Fruit fly (Drosophila melanogaster): ENCODE results near the gene peg.
A peak's percentile ranks its signal among the peaks of the same experiment; 100 is the strongest.

Gene peg

DNA sequence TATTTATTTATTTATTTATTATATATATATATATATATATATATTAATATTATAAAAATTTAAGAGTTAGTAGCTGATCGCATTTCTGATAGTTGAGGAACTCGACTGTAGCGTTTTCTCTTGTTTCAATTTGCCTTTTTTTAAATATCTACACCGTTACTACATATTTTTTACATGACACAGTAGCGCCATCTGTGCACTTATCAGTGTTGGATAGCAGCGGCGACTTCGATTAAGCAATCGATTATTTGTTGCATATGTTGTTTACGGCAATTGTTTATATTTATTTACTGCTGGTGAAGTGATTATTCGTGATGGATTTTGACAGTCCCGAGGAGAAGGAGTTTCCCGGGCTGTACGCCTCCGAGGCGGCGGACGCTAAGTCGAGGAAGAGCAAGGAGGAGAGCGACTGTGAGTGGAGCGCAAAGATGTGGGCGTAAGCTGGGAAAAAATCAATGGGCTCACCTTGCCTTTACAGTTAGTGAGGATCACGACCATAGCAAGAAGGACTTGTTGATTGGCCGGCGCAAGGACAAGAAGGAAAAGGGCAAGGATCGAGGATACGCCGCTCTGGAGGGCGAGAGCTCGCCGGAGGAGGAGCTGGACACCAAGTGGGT lies 6.4 kb downstream of the peg start, which contains the start of gene Rlip:
TSS of gene Rlip (plus strand) at position 221 of the 617 bp plus-strand sequence.
- TF ChIP-seq Eip78C (GFP tag): peak; percentile 47
- no peak for TF ChIP-seq spab (GFP tag; optimal IDR thresholded peaks at IDR 0.05)
- peak; percentile 57 for TF ChIP-seq Gug (GFP tag; IDR thresholded peaks at IDR 0.05)
- no peak; the same call in 1 of the 3 replicates for TF ChIP-seq CG6163 (GFP tag; IDR thresholded peaks at IDR 0.05)
- peak; percentile 40 for TF ChIP-seq CG11762 (GFP tag; optimal IDR thresholded peaks at IDR 0.05; ENCODE audit: insufficient read depth)
- peak; percentile 79 for TF ChIP-seq eg (GFP tag; IDR thresholded peaks at IDR 0.05)
- no peak for TF ChIP-seq Sox15 (GFP tag; optimal IDR thresholded peaks at IDR 0.05)
- peak; percentile 47 for TF ChIP-seq Lpt (GFP tag; optimal IDR thresholded peaks at IDR 0.05)
- TF ChIP-seq lz (GFP tag; optimal IDR thresholded peaks at IDR 0.05): peak; percentile 53
- peak; percentile 22 for TF ChIP-seq pdm3 (GFP tag; optimal IDR thresholded peaks at IDR 0.05)
- peak; percentile 12 for TF ChIP-seq CG6808 (GFP tag; optimal IDR thresholded peaks at IDR 0.05)
- TF ChIP-seq CG8319 (GFP tag; optimal IDR thresholded peaks at IDR 0.05): peak; percentile 17
- no peak for TF ChIP-seq Hr4 (GFP tag; optimal IDR thresholded peaks at IDR 0.05)
- TF ChIP-seq CG32006 (GFP tag; optimal IDR thresholded peaks at IDR 0.05): no peak
- TF ChIP-seq Hr39 (GFP tag; optimal IDR thresholded peaks at IDR 0.05): peak; percentile 39
- peak; percentile 68 for TF ChIP-seq Ets96B (tag; optimal IDR thresholded peaks at IDR 0.05)
- TF ChIP-seq CG6792 (GFP tag; optimal IDR thresholded peaks at IDR 0.05): peak; percentile 14
- TF ChIP-seq cyc (GFP tag; optimal IDR thresholded peaks at IDR 0.05): peak; percentile 65
- no peak for TF ChIP-seq CG34406 (GFP tag; optimal IDR thresholded peaks at IDR 0.05)
- no peak for TF ChIP-seq achi (GFP tag; optimal IDR thresholded peaks at IDR 0.05)
- TF ChIP-seq svp (GFP tag): peak; percentile 67
- no peak for TF ChIP-seq salr (GFP tag; optimal IDR thresholded peaks at IDR 0.05)
- TF ChIP-seq CG1621 (tag; optimal IDR thresholded peaks at IDR 0.05): no peak
- peak; percentile 62 for TF ChIP-seq CG3032 (tag; optimal IDR thresholded peaks at IDR 0.05)
- peak; percentile 50 for TF ChIP-seq esn (GFP tag; optimal IDR thresholded peaks at IDR 0.05)
- peak in 1 of 2 experiments; percentile 40 for TF ChIP-seq ss (GFP tag; optimal IDR thresholded peaks at IDR 0.05)
- TF ChIP-seq topi (GFP tag; optimal IDR thresholded peaks at IDR 0.05): peak; percentile 51
- peak; percentile 61 for TF ChIP-seq CG3919 (GFP tag; optimal IDR thresholded peaks at IDR 0.05)
- peak; percentile 15 for TF ChIP-seq Eip75B (GFP tag; optimal IDR thresholded peaks at IDR 0.05)
- peak; percentile 37 for TF ChIP-seq CG16779 (tag; optimal IDR thresholded peaks at IDR 0.05)
- TF ChIP-seq acj6 (GFP tag; optimal IDR thresholded peaks at IDR 0.05): no peak
- peak; percentile 16 for TF ChIP-seq Sox14 (GFP tag; optimal IDR thresholded peaks at IDR 0.05)
- peak; percentile 11 for TF ChIP-seq CG7368 (GFP tag; optimal IDR thresholded peaks at IDR 0.05)
- peak; percentile 76 for TF ChIP-seq fkh (GFP tag; optimal IDR thresholded peaks at IDR 0.05)
- peak; percentile 52 for TF ChIP-seq CG11902 (GFP tag; optimal IDR thresholded peaks at IDR 0.05)
- peak; percentile 39 for TF ChIP-seq CG10631 (GFP tag; optimal IDR thresholded peaks at IDR 0.05)
- peak; percentile 1 for TF ChIP-seq dsx (GFP tag; optimal IDR thresholded peaks at IDR 0.05; ENCODE audit: poor library complexity, severe bottlenecking)
- TF ChIP-seq CG10669 (GFP tag; optimal IDR thresholded peaks at IDR 0.05): peak; percentile 63
- peak; percentile 19 for TF ChIP-seq CG6276 (GFP tag; optimal IDR thresholded peaks at IDR 0.05)
- TF ChIP-seq OdsH (GFP tag; optimal IDR thresholded peaks at IDR 0.05): no peak
- TF ChIP-seq CG31627 (GFP tag; optimal IDR thresholded peaks at IDR 0.05): peak; percentile 45
- no peak for TF ChIP-seq Smox (GFP tag; optimal IDR thresholded peaks at IDR 0.05)
- TF ChIP-seq vri (GFP tag; optimal IDR thresholded peaks at IDR 0.05): peak; percentile 49

All from whole organism, prepupa.